Fruit fly (Drosophila melanogaster) whole organism, embryonic: ENCODE data around the gene edin.

Experiments
- CG6175 ChIP-seq: fragments of 200-800 bp; sonication (Bioruptor generic); IDR thresholded peaks from 3 replicates; pipeline ENCODE4 v1.3.6; 2022; ENCODE audit warnings: missing biosample characterization, missing genetic modification characterization
- br ChIP-seq: fragments of >200 bp; optimal IDR thresholded peaks from 2 replicates; lab custom pipeline; 2017
- nerfin-2 ChIP-seq: fragments of 200-800 bp; sonication (Bioruptor generic); IDR thresholded peaks from 2 replicates; pipeline ENCODE4 v1.3.6; 2022; ENCODE audit warnings: missing biosample characterization, missing genetic modification characterization; ENCODE audit not compliant: partially characterized antibody
- sob ChIP-seq: fragments of 200-800 bp; sonication (Bioruptor generic); IDR thresholded peaks from 2 replicates; pipeline ENCODE4 v1.3.6; 2022; ENCODE audit warnings: missing biosample characterization, missing genetic modification characterization

dm6 chr3L:17474711-17475451 is 19.8 kb upstream of the edin start, which contains the start of the genes UQCR-Q and CG46525:
- TF ChIP-seq sob (GFP tag; lab: Robert Waterston, UW) (no peak), CG6175 (GFP tag; lab: Robert Waterston, UW) (no peak), br (lab: Kevin White, UChicago) (no peak), nerfin-2 (GFP tag; lab: Robert Waterston, UW) (no peak)
